Worm (Caenorhabditis elegans) whole organism, midembryonic: ENCODE measurements around the gene T02D1.9.

Source experiments
- T22C8.4 ChIP-seq: fragments of 200-800 bp; sonication (Bioruptor generic); IDR thresholded peaks from 2 replicates; pipeline ENCODE4 v1.3.6; 2022; ENCODE audit warnings: missing genetic modification characterization, missing compliant biosample characterization
- cog-1 ChIP-seq: sonication (generic microtip); optimal IDR thresholded peaks from 2 replicates; lab custom pipeline; 2016; ENCODE audit warnings: missing genetic modification characterization, missing compliant biosample characterization
- flt-1 ChIP-seq: fragments of 200-800 bp; sonication (Bioruptor generic); IDR thresholded peaks from 2 replicates; pipeline ENCODE4 v1.3.6; 2022; ENCODE audit warnings: missing genetic modification characterization, missing compliant biosample characterization
- klf-2 ChIP-seq: fragments of 200-800 bp; sonication (Bioruptor generic); conservative IDR thresholded peaks from 2 replicates; pipeline ENCODE4 v1.3.6; 2022; ENCODE audit warnings: missing genetic modification reagents, missing genetic modification characterization, missing compliant biosample characterization
- med-1 ChIP-seq: sonication (generic microtip); optimal IDR thresholded peaks from 2 replicates; lab custom pipeline; 2017; ENCODE audit warnings: missing genetic modification characterization, mild to moderate bottlenecking, missing compliant biosample characterization, antibody characterized with exemption, missing genetic modification reagents; ENCODE audit not compliant: insufficient read depth
- ref-1 ChIP-seq: fragments of 200-800 bp; sonication (Bioruptor generic); conservative IDR thresholded peaks from 2 replicates; pipeline ENCODE4 v1.3.6; 2022; ENCODE audit warnings: missing genetic modification reagents, missing genetic modification characterization, missing compliant biosample characterization
- tab-1 ChIP-seq: fragments of 200-800 bp; sonication (Bioruptor generic); IDR thresholded peaks from 2 replicates; pipeline ENCODE4 v1.3.6; 2022; ENCODE audit warnings: missing genetic modification characterization, missing compliant biosample characterization
- ztf-23 ChIP-seq: fragments of 200-800 bp; sonication (Bioruptor generic); IDR thresholded peaks from 2 replicates; pipeline ENCODE4 v1.3.6; 2022; ENCODE audit warnings: missing genetic modification reagents, missing genetic modification characterization, missing compliant biosample characterization
- ztf-29 ChIP-seq: fragments of 200-800 bp; sonication (Bioruptor generic); IDR thresholded peaks from 2 replicates; pipeline ENCODE4 v1.3.6; 2022; ENCODE audit warnings: missing genetic modification reagents, missing genetic modification characterization, missing compliant biosample characterization

The T02D1.9 gene

DNA sequence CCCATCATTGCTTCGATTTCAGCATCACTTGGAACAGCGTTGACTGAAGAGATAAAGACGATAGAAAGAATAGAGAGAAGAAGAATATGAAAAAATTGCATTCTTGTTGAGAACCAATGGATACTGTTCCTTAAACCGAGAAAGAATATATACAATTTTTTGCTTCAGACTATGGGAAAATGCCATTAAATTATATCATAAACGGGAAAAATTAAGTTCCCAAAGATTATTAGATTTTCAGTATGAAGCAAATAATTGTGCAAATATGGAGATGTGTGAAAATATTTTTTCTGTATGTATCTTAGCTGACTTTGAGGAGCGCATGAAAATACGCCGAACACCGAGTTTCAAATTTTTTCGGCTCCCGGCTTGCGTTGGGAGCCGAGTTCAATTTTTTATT is at the start of gene T02D1.9:
Gene T02D1.9 (minus strand): TSS at position 101 of the 400 bp plus-strand sequence.
- TF ChIP-seq ztf-23 (no peak), ref-1 (GFP tag; lab: Robert Waterston, UW) (no peak)

DNA sequence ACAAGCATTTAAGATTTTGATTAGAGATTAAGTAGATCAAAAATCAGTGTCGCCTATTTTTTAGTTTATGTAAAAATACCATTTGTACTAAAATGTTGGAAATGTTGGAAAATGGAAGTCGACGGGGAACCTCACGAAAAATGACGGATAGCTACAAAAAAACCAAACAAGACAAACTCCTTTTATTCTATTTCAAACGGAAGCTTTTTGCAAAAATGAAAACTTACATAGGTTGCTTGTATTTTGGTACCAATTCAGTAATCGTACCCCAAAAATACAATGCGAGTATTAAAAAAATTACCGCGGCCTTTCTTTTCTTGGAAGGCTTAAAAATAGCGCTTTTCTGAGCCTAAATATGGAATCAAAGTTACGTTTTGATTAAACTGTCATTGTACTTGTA is 46.6 kb upstream of the T02D1.9 start:
- no peak for TF ChIP-seq ref-1 (GFP tag; lab: Robert Waterston, UW)
- TF ChIP-seq med-1 (GFP tag; lab: Kevin White, UChicago), result no peak
- TF ChIP-seq flt-1 (GFP tag; lab: Robert Waterston, UW), result no peak
- no peak for TF ChIP-seq klf-2 (GFP tag; lab: Robert Waterston, UW)
- no peak for TF ChIP-seq tab-1 (GFP tag; lab: Robert Waterston, UW)
- TF ChIP-seq T22C8.4 (GFP tag; lab: Robert Waterston, UW), result no peak
- no peak for TF ChIP-seq ztf-29 (GFP tag; lab: Robert Waterston, UW)
- TF ChIP-seq cog-1 (tag; lab: Kevin White, UChicago), result no peak
- TF ChIP-seq ztf-23, result no peak

DNA sequence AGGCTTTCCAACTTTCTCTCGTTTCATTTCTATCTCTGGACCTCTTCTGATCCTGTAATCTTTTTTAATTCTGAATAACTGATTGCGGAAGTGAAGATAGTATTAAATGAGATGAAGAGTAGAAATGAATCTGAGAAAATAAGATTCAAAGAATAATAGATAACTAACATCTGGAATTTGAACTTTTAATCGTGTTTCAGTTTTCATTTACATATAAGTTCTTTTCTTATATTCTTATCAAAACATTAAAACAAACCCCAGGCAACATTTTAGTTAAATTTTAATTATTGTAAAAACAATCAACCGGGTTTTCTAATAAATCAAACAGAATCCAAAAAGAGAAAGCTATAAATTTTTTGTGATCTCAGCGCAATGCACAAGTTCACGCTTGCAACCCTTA is 45.8 kb upstream of the T02D1.9 start:
- TF ChIP-seq cog-1 (tag; lab: Kevin White, UChicago) (no peak), klf-2 (GFP tag; lab: Robert Waterston, UW) (no peak), ztf-29 (GFP tag; lab: Robert Waterston, UW) (no peak), med-1 (GFP tag; lab: Kevin White, UChicago) (no peak), tab-1 (GFP tag; lab: Robert Waterston, UW) (no peak), ref-1 (GFP tag; lab: Robert Waterston, UW) (no peak), T22C8.4 (GFP tag; lab: Robert Waterston, UW) (no peak), ztf-23 (no peak), flt-1 (GFP tag; lab: Robert Waterston, UW) (no peak)

ce11 chrIV:17450443-17450842 is 43.1 kb upstream of the T02D1.9 start, which contains the start of gene F11E6.8:
F11E6.8 (minus strand) TSS chrIV:17450543.
- TF ChIP-seq klf-2 (GFP tag; lab: Robert Waterston, UW), result no peak
- no peak for TF ChIP-seq tab-1 (GFP tag; lab: Robert Waterston, UW)
- no peak for TF ChIP-seq T22C8.4 (GFP tag; lab: Robert Waterston, UW)
- no peak for TF ChIP-seq ztf-23
- TF ChIP-seq cog-1 (tag; lab: Kevin White, UChicago), result no peak
- TF ChIP-seq ref-1 (GFP tag; lab: Robert Waterston, UW), result no peak
- TF ChIP-seq flt-1 (GFP tag; lab: Robert Waterston, UW), result no peak
- TF ChIP-seq ztf-29 (GFP tag; lab: Robert Waterston, UW), result no peak
- no peak for TF ChIP-seq med-1 (GFP tag; lab: Kevin White, UChicago)

ce11 chrIV:17448319-17448718 is 40.9 kb upstream of the T02D1.9 start:
- TF ChIP-seq med-1 (GFP tag; lab: Kevin White, UChicago), result no peak
- TF ChIP-seq flt-1 (GFP tag; lab: Robert Waterston, UW), result no peak
- TF ChIP-seq T22C8.4 (GFP tag; lab: Robert Waterston, UW), result no peak
- no peak for TF ChIP-seq ztf-23
- no peak for TF ChIP-seq ztf-29 (GFP tag; lab: Robert Waterston, UW)
- no peak for TF ChIP-seq ref-1 (GFP tag; lab: Robert Waterston, UW)
- no peak for TF ChIP-seq klf-2 (GFP tag; lab: Robert Waterston, UW)
- TF ChIP-seq tab-1 (GFP tag; lab: Robert Waterston, UW), result no peak
- no peak for TF ChIP-seq cog-1 (tag; lab: Kevin White, UChicago)

DNA sequence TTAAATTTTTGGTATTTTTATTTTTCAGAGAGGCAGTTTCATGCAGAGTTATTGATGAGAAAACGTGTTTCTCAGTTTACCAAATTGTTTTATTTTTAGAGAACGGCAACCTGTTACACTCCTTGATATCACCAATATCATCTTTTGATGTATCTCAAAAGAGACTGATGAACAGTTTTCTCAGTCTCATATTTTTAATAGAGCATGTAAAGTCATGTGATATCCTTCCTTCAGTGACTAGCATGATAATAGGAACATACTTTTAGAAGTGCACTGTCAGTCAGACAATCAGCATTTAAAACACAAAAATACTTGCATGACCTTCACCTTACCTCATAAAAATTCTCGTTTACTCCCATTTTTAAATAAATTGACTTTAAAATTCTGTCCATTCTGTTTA is 35.1 kb upstream of the T02D1.9 start, which contains the start of gene F11E6.11:
Gene F11E6.11 (plus strand): TSS at position 325 of the 400 bp plus-strand sequence.
- TF ChIP-seq ztf-23 (no peak), med-1 (GFP tag; lab: Kevin White, UChicago) (no peak), cog-1 (tag; lab: Kevin White, UChicago) (no peak), ztf-29 (GFP tag; lab: Robert Waterston, UW) (no peak), flt-1 (GFP tag; lab: Robert Waterston, UW) (no peak), tab-1 (GFP tag; lab: Robert Waterston, UW) (no peak), ref-1 (GFP tag; lab: Robert Waterston, UW) (no peak), T22C8.4 (GFP tag; lab: Robert Waterston, UW) (no peak)

- TF ChIP-seq klf-2 (GFP tag; lab: Robert Waterston, UW) (no peak), T22C8.4 (GFP tag; lab: Robert Waterston, UW) (no peak), cog-1 (tag; lab: Kevin White, UChicago) (no peak), ztf-29 (GFP tag; lab: Robert Waterston, UW) (no peak), ztf-23 (no peak), flt-1 (GFP tag; lab: Robert Waterston, UW) (no peak), ref-1 (GFP tag; lab: Robert Waterston, UW) (no peak), med-1 (GFP tag; lab: Kevin White, UChicago) (no peak), tab-1 (GFP tag; lab: Robert Waterston, UW) (no peak)
These were observed 33.9 kb upstream of the T02D1.9 start for ce11 chrIV:17441260-17441659.

DNA sequence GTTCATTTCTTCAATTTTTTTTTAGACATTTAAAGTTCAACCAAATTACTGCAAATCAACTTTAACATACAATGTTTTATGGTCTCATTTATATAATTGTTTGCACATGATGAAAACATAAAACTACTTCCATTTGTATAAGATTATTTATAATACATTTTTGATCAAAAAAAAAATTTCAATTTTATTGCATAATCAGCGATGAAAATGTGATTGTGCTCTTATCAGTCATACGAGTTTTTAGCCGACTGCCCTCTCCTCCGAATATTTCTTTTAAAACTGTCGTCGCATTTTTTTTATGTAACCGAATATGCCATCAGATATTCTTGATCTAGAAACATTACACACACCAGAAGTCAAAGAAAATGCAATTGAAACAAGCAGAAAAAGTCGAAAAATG is 33.0 kb upstream of the T02D1.9 start, which contains the start of gene F08A7.1:
Gene F08A7.1 (plus strand): TSS at position 191 of the 400 bp plus-strand sequence.
- no peak for TF ChIP-seq flt-1 (GFP tag; lab: Robert Waterston, UW)
- TF ChIP-seq med-1 (GFP tag; lab: Kevin White, UChicago), result no peak
- no peak for TF ChIP-seq ref-1 (GFP tag; lab: Robert Waterston, UW)

DNA sequence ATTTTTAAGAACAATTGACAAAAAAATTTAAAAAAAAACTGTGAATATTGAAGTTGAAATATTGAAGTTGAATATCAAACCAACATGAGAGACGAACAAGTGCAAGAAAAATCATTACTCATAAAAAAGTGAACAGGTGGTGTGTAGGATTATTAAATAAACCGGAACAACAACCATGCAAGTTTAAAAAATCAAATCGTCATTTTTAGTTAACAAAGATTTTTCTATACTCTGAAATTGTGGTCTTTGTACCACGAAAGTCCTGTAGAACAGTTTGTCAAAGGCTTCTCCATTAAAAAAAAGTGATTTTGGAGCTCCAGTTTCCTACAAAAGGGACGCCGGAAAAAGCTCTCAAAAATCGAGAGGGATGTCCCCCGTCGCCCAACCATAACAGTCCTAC is 32.6 kb upstream of the T02D1.9 start, which contains the start of gene C06A12.19:
Gene C06A12.19 (minus strand): TSS at position 101 of the 400 bp plus-strand sequence.
- no peak for TF ChIP-seq med-1 (GFP tag; lab: Kevin White, UChicago)
- no peak for TF ChIP-seq tab-1 (GFP tag; lab: Robert Waterston, UW)
- TF ChIP-seq T22C8.4 (GFP tag; lab: Robert Waterston, UW), result no peak
- no peak for TF ChIP-seq cog-1 (tag; lab: Kevin White, UChicago)
- no peak for TF ChIP-seq flt-1 (GFP tag; lab: Robert Waterston, UW)
- TF ChIP-seq ref-1 (GFP tag; lab: Robert Waterston, UW), result no peak
- no peak for TF ChIP-seq ztf-29 (GFP tag; lab: Robert Waterston, UW)
- no peak for TF ChIP-seq ztf-23
